Worm (Caenorhabditis elegans) whole organism, early embryonic: ENCODE data around the gene srv-22.

ENCODE experiments used
- ama-1 ChIP-seq: fragments of 150-350 bp; optimal IDR thresholded peaks from 2 replicates; lab custom pipeline; 2014
- ceh-13 ChIP-seq: fragments of 200-800 bp; sonication (Bioruptor generic); optimal IDR thresholded peaks from 2 replicates; lab custom pipeline; 2018; ENCODE audit warnings: mild to moderate bottlenecking, missing genetic modification characterization, missing compliant biosample characterization
- ets-7 ChIP-seq: sonication (generic microtip); optimal IDR thresholded peaks from 2 replicates; lab custom pipeline; 2016; ENCODE audit warnings: missing genotype, missing genetic modification characterization, missing compliant biosample characterization
- flt-1 ChIP-seq: fragments of 200-800 bp; sonication (Bioruptor generic); IDR thresholded peaks from 2 replicates; pipeline ENCODE4 v1.3.6; 2022; ENCODE audit warnings: missing genetic modification characterization, missing compliant biosample characterization
- hmbx-1 ChIP-seq: sonication (generic microtip); optimal IDR thresholded peaks from 2 replicates; lab custom pipeline; 2016; ENCODE audit warnings: mild to moderate bottlenecking, missing genetic modification characterization, missing compliant biosample characterization
- hnd-1 ChIP-seq: sonication (generic microtip); optimal IDR thresholded peaks from 2 replicates; lab custom pipeline; 2016; ENCODE audit warnings: missing genetic modification characterization, missing compliant biosample characterization
- sea-1 ChIP-seq: fragments of 200-800 bp; sonication (Bioruptor generic); conservative IDR thresholded peaks from 2 replicates; pipeline ENCODE4 v1.3.6; 2022; ENCODE audit warnings: missing genetic modification characterization, missing compliant biosample characterization

DNA sequence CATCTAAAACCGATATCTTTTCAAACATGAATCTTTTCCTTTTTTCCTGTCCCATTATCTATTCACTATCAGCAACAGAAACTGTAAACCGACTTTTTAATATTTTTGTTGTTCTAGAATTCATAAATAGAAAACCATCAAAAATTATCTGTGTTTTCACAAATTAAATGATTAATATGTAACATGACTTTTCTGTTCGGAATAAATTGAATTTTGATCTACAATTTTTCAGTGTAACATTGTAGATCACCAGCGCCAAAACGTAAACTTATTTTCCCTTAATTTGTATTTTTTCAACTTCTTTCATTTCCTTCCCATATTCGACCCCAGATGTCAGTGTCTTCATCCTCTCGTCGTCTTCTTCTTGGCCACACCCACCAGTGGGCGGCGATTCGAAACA is 11.5 kb upstream of the srv-22 start, which contains the start of gene H04M03.3:
- no peak for TF ChIP-seq sea-1 (GFP tag; lab: Robert Waterston, UW)
- no peak for TF ChIP-seq ceh-13
- no peak for TF ChIP-seq ama-1 (lab: Kevin White, UChicago)
- TF ChIP-seq hnd-1 (tag; lab: Kevin White, UChicago) = no peak
- TF ChIP-seq hmbx-1 (tag; lab: Kevin White, UChicago) = no peak
- TF ChIP-seq flt-1 = no peak
- no peak for TF ChIP-seq ets-7 (tag; lab: Kevin White, UChicago)
